Worm (Caenorhabditis elegans) whole organism, L4 larva: ENCODE results near the gene F47B7.2.

Experiments
- arid-1 ChIP-seq: fragments of 200-800 bp; sonication (Bioruptor generic); conservative IDR thresholded peaks from 2 replicates; pipeline ENCODE4 v1.3.6; 2022; ENCODE audit warnings: missing genetic modification reagents, missing genetic modification characterization, missing compliant biosample characterization
- daf-16 ChIP-seq, 3 experiments: sonication (generic microtip); optimal IDR thresholded peaks; 2 replicates each; lab custom pipeline; 2016 to 2017; ENCODE audit warnings: missing genetic modification characterization in 3 of 3, missing genetic modification reagents in 3 of 3, mild to moderate bottlenecking in 2 of 3, missing compliant biosample characterization in 2 of 3, missing biosample characterization in 1 of 3, moderate library complexity in 1 of 3
- fkh-10 ChIP-seq: fragments of 150-350 bp; optimal IDR thresholded peaks from 2 replicates; lab custom pipeline; 2014; ENCODE audit warnings: missing biosample characterization, missing genetic modification reagents, missing genetic modification characterization
- hmg-1.1 ChIP-seq: fragments of 200-800 bp; sonication (Bioruptor generic); IDR thresholded peaks from 2 replicates; pipeline ENCODE4 v1.3.6; 2022; ENCODE audit warnings: missing genetic modification reagents, missing genetic modification characterization, missing compliant biosample characterization
- lin-38 ChIP-seq: fragments of 200-800 bp; sonication (Bioruptor generic); IDR thresholded peaks from 2 replicates; pipeline ENCODE4 v1.3.6; 2022; ENCODE audit warnings: missing genetic modification reagents, missing genetic modification characterization, missing compliant biosample characterization
- tra-1 ChIP-seq: fragments of 200-800 bp; sonication (Bioruptor generic); IDR thresholded peaks from 2 replicates; pipeline ENCODE4 v1.3.6; 2022; ENCODE audit warnings: missing genetic modification reagents, missing genetic modification characterization, missing compliant biosample characterization

The F47B7.2 gene

ce11 chrX:3826863-3827262, 54.3 kb downstream of the F47B7.2 start, which contains the start of gene fkh-9:
TSS of gene fkh-9 (minus strand) at chrX:3826963.
- TF ChIP-seq hmg-1.1 (GFP tag; lab: Robert Waterston, UW) (no peak), daf-16 (GFP tag; optimal IDR thresholded peaks at IDR 0.05; lab: Kevin White, UChicago) (peak in 1 of 2 experiments; percentile 29), daf-16 (tag; optimal IDR thresholded peaks at IDR 0.05; lab: Kevin White, UChicago) (no peak)
- TF ChIP-seq, all 104 proteins: peak for 1

ce11 chrX:3827311-3827710, 54.7 kb downstream of the F47B7.2 start:
- TF ChIP-seq tra-1 (GFP tag; lab: Robert Waterston, UW): no peak
- TF ChIP-seq fkh-10: peak; percentile 75
- TF ChIP-seq daf-16 (GFP tag; optimal IDR thresholded peaks at IDR 0.05; lab: Kevin White, UChicago): no peak
- no peak for TF ChIP-seq daf-16 (tag; optimal IDR thresholded peaks at IDR 0.05; lab: Kevin White, UChicago)
- TF ChIP-seq arid-1: no peak
- TF ChIP-seq lin-38 (GFP tag; lab: Robert Waterston, UW): no peak
